Worm (Caenorhabditis elegans): ENCODE data around the gene trf-1.

Gene trf-1

ce11 chrIII:13464493-13465362 is 34.5 kb downstream of the trf-1 start, which contains the start of gene kel-3 (continued):
- TF ChIP-seq ctbp-1 (GFP tag; IDR thresholded peaks at IDR 0.05) (peak; percentile 79), madf-9 (GFP tag; conservative IDR thresholded peaks at IDR 0.05) (peak; percentile 9), dmd-6 (GFP tag; IDR thresholded peaks at IDR 0.05) (peak; percentile 88), ces-1 (GFP tag; optimal IDR thresholded peaks at IDR 0.05) (no peak), nhr-76 (tag; optimal IDR thresholded peaks at IDR 0.05) (no peak), hif-1 (tag; optimal IDR thresholded peaks at IDR 0.05) (peak in 1 of 2 experiments; percentile 47), nhr-28 (tag; optimal IDR thresholded peaks at IDR 0.05) (peak; percentile 91), F37D6.2 (tag; optimal IDR thresholded peaks at IDR 0.05) (no peak), nhr-48 (tag; optimal IDR thresholded peaks at IDR 0.05) (peak; percentile 92), T20F7.1 (GFP tag; optimal IDR thresholded peaks at IDR 0.05) (peak; percentile 65)

DNA sequence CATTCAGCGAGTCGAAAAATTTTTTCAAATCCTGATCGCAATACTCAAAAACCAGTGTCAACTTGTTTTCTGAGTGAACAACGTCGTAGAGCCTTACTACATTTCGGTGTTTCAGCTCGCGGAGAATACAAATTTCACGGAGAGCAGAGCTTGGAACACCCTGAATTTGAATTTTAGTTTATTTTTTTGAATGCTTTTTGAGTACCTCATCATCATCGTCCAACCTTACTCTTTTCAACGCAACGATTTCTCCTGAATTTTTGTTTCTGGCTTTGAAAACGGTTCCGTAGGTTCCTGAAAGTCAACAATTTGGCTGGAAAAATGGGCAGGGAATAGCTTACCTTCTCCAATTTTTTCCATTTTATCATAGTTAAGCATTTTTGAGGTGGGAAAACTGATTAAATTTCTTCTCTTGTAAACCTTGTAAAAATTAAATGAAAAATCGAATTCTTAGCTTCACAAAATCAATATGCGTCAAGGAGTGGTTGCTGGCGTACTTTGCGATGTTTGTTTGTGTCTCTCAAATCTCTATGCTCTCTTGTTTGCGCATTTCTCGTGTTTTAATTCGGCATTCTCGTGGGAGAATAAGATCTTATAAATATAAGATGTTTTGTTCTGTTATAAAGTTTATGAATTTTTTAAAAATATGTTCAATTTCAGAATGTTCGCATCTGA is 35.8 kb downstream of the trf-1 start, which contains the start of gene cdk-5:
TSS of gene cdk-5 (minus strand) at position 425 of the 675 bp plus-strand sequence.
- TF ChIP-seq lin-1 (GFP tag; IDR thresholded peaks at IDR 0.05) = 0 out of 2 replicates have a peak, but pooled peaks have one; percentile 6
- no peak for TF ChIP-seq nhr-76 (tag; optimal IDR thresholded peaks at IDR 0.05)
- 0 out of 2 replicates have a peak, but pooled peaks have one; percentile 58 for TF ChIP-seq zfp-3 (GFP tag; conservative IDR thresholded peaks at IDR 0.05)
- TF ChIP-seq ceh-62 (tag; optimal IDR thresholded peaks at IDR 0.05) = no peak
- TF ChIP-seq ctbp-1 (GFP tag; IDR thresholded peaks at IDR 0.05) = 0 out of 2 replicates have a peak, but pooled peaks have one; percentile 37
- peak; percentile 86 for TF ChIP-seq mes-2 (tag; optimal IDR thresholded peaks at IDR 0.05; ENCODE audit: poor library complexity, severe bottlenecking)
- no peak for TF ChIP-seq cey-2 (tag; optimal IDR thresholded peaks at IDR 0.05; ENCODE audit: borderline replicate concordance, insufficient read depth)
- TF ChIP-seq ces-1 (GFP tag; optimal IDR thresholded peaks at IDR 0.05) = no peak
- peak in 1 of 2 experiments; percentile 51 for TF ChIP-seq daf-16 (GFP tag; optimal IDR thresholded peaks at IDR 0.05)
- peak; percentile 13 for TF ChIP-seq daf-16 (tag; optimal IDR thresholded peaks at IDR 0.05)
- TF ChIP-seq mep-1 (tag; optimal IDR thresholded peaks at IDR 0.05) = peak; percentile 88
- TF ChIP-seq ceh-20 (GFP tag; IDR thresholded peaks at IDR 0.05) = peak; percentile 49; the same call in 1 of the 2 replicates
- TF ChIP-seq F10B5.3 (tag; optimal IDR thresholded peaks at IDR 0.05) = peak; percentile 63
- peak; percentile 51 for TF ChIP-seq spr-1 (tag; optimal IDR thresholded peaks at IDR 0.05)
- TF ChIP-seq T26A8.4 (GFP tag; IDR thresholded peaks at IDR 0.05) = peak; percentile 85
- TF ChIP-seq nhr-28 (tag; optimal IDR thresholded peaks at IDR 0.05) = peak; percentile 47
- TF ChIP-seq ceh-44 (GFP tag; IDR thresholded peaks at IDR 0.05) = no peak
- TF ChIP-seq F49E8.2 (tag; optimal IDR thresholded peaks at IDR 0.05; ENCODE audit: borderline replicate concordance) = no peak
- TF ChIP-seq ceh-32 (tag; optimal IDR thresholded peaks at IDR 0.05; ENCODE audit: poor library complexity) = peak; percentile 1
- TF ChIP-seq hif-1 (tag; optimal IDR thresholded peaks at IDR 0.05) = peak in 1 of 2 experiments; percentile 52
- TF ChIP-seq aha-1 (tag) = peak; percentile 95
- TF ChIP-seq Y105C5A.15 (GFP tag; IDR thresholded peaks at IDR 0.05) = no peak
- TF ChIP-seq lin-13 (GFP tag; optimal IDR thresholded peaks at IDR 0.05) = peak; percentile 51
- TF ChIP-seq Y5F2A.4 (GFP tag; optimal IDR thresholded peaks at IDR 0.05) = no peak
- TF ChIP-seq zfp-2 (tag; optimal IDR thresholded peaks at IDR 0.05) = peak; percentile 86
- peak in 1 of 2 experiments; percentile 13 for TF ChIP-seq mdl-1 (tag; optimal IDR thresholded peaks at IDR 0.05)
- TF ChIP-seq daf-12 (tag; optimal IDR thresholded peaks at IDR 0.05) = no peak
- TF ChIP-seq mdt-29 (GFP tag; IDR thresholded peaks at IDR 0.05) = 0 out of 2 replicates have a peak, but pooled peaks have one; percentile 45
- peak; percentile 87 for TF ChIP-seq nhr-6 (tag; optimal IDR thresholded peaks at IDR 0.05)
- peak; percentile 80 for TF ChIP-seq nhr-102 (tag; optimal IDR thresholded peaks at IDR 0.05)
- no peak for TF ChIP-seq nhr-42 (GFP tag; IDR thresholded peaks at IDR 0.05)
- TF ChIP-seq nhr-11 (tag; optimal IDR thresholded peaks at IDR 0.05) = peak; percentile 79
- no peak for TF ChIP-seq snpc-4 (tag; optimal IDR thresholded peaks at IDR 0.05)
- TF ChIP-seq lsy-2 (tag; optimal IDR thresholded peaks at IDR 0.05) = peak; percentile 48 to 97
- peak; percentile 51 for TF ChIP-seq ceh-28 (tag; optimal IDR thresholded peaks at IDR 0.05)
- no peak for TF ChIP-seq set-16 (GFP tag; IDR thresholded peaks at IDR 0.05)
- no peak for TF ChIP-seq daf-8 (GFP tag; IDR thresholded peaks at IDR 0.05)
- no peak for TF ChIP-seq ZK337.2 (GFP tag; IDR thresholded peaks at IDR 0.05)
- peak; percentile 90 for TF ChIP-seq ztf-7 (tag; optimal IDR thresholded peaks at IDR 0.05)
- peak; percentile 86 for TF ChIP-seq hlh-30 (tag; optimal IDR thresholded peaks at IDR 0.05; ENCODE audit: insufficient read depth)
